Fruit fly (Drosophila melanogaster): ENCODE data around the gene Pdss2.

Gene Pdss2

dm6 chr3L:21027657-21028255, at the start of gene Pdss2 (continued):
- TF ChIP-seq CG13424 (tag; optimal IDR thresholded peaks at IDR 0.05), result peak; percentile 78
- TF ChIP-seq peb (GFP tag; IDR thresholded peaks at IDR 0.05), result peak; percentile 29; the same call in 1 of the 2 replicates
- peak; percentile 64; the same call in 1 of the 2 replicates for TF ChIP-seq Poxn (GFP tag; IDR thresholded peaks at IDR 0.05)
- peak; percentile 86 for TF ChIP-seq lilli (GFP tag; optimal IDR thresholded peaks at IDR 0.05)
- peak; percentile 17 for TF ChIP-seq stwl (tag; optimal IDR thresholded peaks at IDR 0.05)
- TF ChIP-seq ase (GFP tag; IDR thresholded peaks at IDR 0.05), result peak; percentile 78
- TF ChIP-seq mld (GFP tag; IDR thresholded peaks at IDR 0.05; ENCODE audit: partially characterized antibody), result no peak
- no peak for TF ChIP-seq hth (optimal IDR thresholded peaks at IDR 0.05)
- peak; percentile 30 for TF ChIP-seq CG30431 (GFP tag; optimal IDR thresholded peaks at IDR 0.05)
- peak; percentile 82 for TF ChIP-seq CG32532 (GFP tag; IDR thresholded peaks at IDR 0.05)
- TF ChIP-seq bsh (GFP tag; optimal IDR thresholded peaks at IDR 0.05), result peak; percentile 31 to 51
- TF ChIP-seq MTF-1 (GFP tag; optimal IDR thresholded peaks at IDR 0.05; ENCODE audit: borderline replicate concordance), result peak; percentile 72
- TF ChIP-seq CG4854 (GFP tag; optimal IDR thresholded peaks at IDR 0.05), result peak; percentile 43
- TF ChIP-seq Sry-β (GFP tag; optimal IDR thresholded peaks at IDR 0.05), result no peak
- peak; percentile 89 for TF ChIP-seq CG14710 (tag; optimal IDR thresholded peaks at IDR 0.05)
- TF ChIP-seq MESR4 (GFP tag; optimal IDR thresholded peaks at IDR 0.05), result peak; percentile 96
- TF ChIP-seq CG33557 (GFP tag; optimal IDR thresholded peaks at IDR 0.05), result peak; percentile 56
- TF ChIP-seq wek (GFP tag; optimal IDR thresholded peaks at IDR 0.05), result peak; percentile 8
- no peak for TF ChIP-seq hkb (optimal IDR thresholded peaks at IDR 0.05)
- peak; percentile 41; the same call in 1 of the 2 replicates for TF ChIP-seq hkb (GFP tag; IDR thresholded peaks at IDR 0.05)
- TF ChIP-seq CG9817 (tag; optimal IDR thresholded peaks at IDR 0.05), result peak; percentile 86
- TF ChIP-seq HmgZ (tag; optimal IDR thresholded peaks at IDR 0.05), result peak; percentile 73
- peak; percentile 98 for TF ChIP-seq kni (GFP tag; optimal IDR thresholded peaks at IDR 0.05)
- peak; percentile 73 for TF ChIP-seq toy (GFP tag; IDR thresholded peaks at IDR 0.05)
- TF ChIP-seq CG10959 (GFP tag; IDR thresholded peaks at IDR 0.05), result peak; percentile 62; the same call in 1 of the 2 replicates
- TF ChIP-seq CG4328 (GFP tag; optimal IDR thresholded peaks at IDR 0.05), result peak; percentile 53
- TF ChIP-seq Dip2 (GFP tag; IDR thresholded peaks at IDR 0.05), result no peak
- TF ChIP-seq Neu2 (GFP tag; optimal IDR thresholded peaks at IDR 0.05; ENCODE audit: borderline replicate concordance), result no peak
- TF ChIP-seq crc (GFP tag; optimal IDR thresholded peaks at IDR 0.05), result no peak
- peak; percentile 52 for TF ChIP-seq twi (tag; optimal IDR thresholded peaks at IDR 0.05)
- peak; percentile 73 for TF ChIP-seq CG15514 (GFP tag; optimal IDR thresholded peaks at IDR 0.05)
- TF ChIP-seq ranshi (GFP tag; IDR thresholded peaks at IDR 0.05), result peak; percentile 72; the same call in 1 of the 2 replicates
- peak; percentile 65 for TF ChIP-seq CG18619 (GFP tag; optimal IDR thresholded peaks at IDR 0.05)
- TF ChIP-seq Trl (optimal IDR thresholded peaks at IDR 0.05), result no peak
- TF ChIP-seq Trl (GFP tag; optimal IDR thresholded peaks at IDR 0.05), result peak; percentile 55
- TF ChIP-seq trh (GFP tag; optimal IDR thresholded peaks at IDR 0.05), result peak; percentile 36
- TF ChIP-seq CG12219 (GFP tag; optimal IDR thresholded peaks at IDR 0.05), result peak; percentile 2
- TF ChIP-seq Dip3 (GFP tag; optimal IDR thresholded peaks at IDR 0.05), result peak; percentile 75
- TF ChIP-seq Ravus (GFP tag; IDR thresholded peaks at IDR 0.05), result no peak; the same call in 1 of the 2 replicates
- peak; percentile 59 for TF ChIP-seq CG13296 (GFP tag; optimal IDR thresholded peaks at IDR 0.05)
- peak; percentile 70 for TF ChIP-seq grau (tag; optimal IDR thresholded peaks at IDR 0.05)
- TF ChIP-seq da (GFP tag; optimal IDR thresholded peaks at IDR 0.05), result peak; percentile 9
- TF ChIP-seq repo (GFP tag; optimal IDR thresholded peaks at IDR 0.05), result peak; percentile 45
- no peak for TF ChIP-seq GATAe (GFP tag; conservative IDR thresholded peaks at IDR 0.05)
- TF ChIP-seq Dref (GFP tag; IDR thresholded peaks at IDR 0.05), result peak; percentile 51
- TF ChIP-seq Camta (GFP tag; optimal IDR thresholded peaks at IDR 0.05), result peak; percentile 62
- TF ChIP-seq CG10543 (GFP tag; optimal IDR thresholded peaks at IDR 0.05), result peak; percentile 88
- peak in 1 of 2 experiments; percentile 22 for TF ChIP-seq Hr78 (GFP tag; optimal IDR thresholded peaks at IDR 0.05)
- peak; percentile 59 for TF ChIP-seq caup (GFP tag; optimal IDR thresholded peaks at IDR 0.05; ENCODE audit: severe bottlenecking)
- TF ChIP-seq sob (GFP tag; IDR thresholded peaks at IDR 0.05), result peak; percentile 84
